Worm (Caenorhabditis elegans): ENCODE measurements around the gene thn-2.

thn-2 gene

DNA sequence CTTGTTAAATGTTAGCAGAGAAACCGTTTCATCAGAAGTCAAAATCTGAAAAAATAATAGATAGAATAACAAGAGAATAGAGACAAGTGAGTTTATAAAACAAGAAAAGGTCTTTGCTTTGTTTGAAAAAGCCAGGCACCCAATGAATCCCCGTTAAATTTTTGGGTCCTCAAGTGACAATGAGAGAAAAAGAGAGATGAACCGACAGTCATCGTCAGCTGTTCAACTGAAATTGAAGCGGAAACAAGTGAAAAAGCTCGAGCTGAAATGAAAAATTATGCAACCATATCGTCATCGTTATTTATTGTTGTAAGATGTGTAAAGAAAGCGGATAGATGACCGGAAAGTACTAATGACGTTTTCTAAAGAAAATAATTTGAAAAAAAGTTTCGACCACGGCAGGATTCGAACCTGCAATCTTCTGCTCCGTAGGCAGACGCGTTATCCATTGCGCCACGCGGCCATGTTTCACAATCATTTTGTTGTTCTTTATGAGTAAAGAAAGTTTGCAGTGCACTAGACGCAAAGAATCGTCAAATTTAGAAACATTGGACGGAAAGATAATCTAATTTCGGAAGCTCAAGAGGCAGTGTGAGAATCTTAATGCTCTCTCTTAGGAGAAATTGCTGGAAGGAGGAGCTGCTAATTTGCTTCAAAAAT is 34.7 kb downstream of the thn-2 start, which contains the start of gene F08G5.3 (continued):
- TF ChIP-seq aha-1 (tag; optimal IDR thresholded peaks at IDR 0.05) (no peak), alr-1 (tag; optimal IDR thresholded peaks at IDR 0.05; ENCODE audit: borderline replicate concordance) (no peak), pax-3 (tag; optimal IDR thresholded peaks at IDR 0.05) (no peak), swsn-7 (tag; optimal IDR thresholded peaks at IDR 0.05) (peak; percentile 34), dsc-1 (tag; optimal IDR thresholded peaks at IDR 0.05) (peak; percentile 56), sup-37 (GFP tag; optimal IDR thresholded peaks at IDR 0.05) (no peak), sptf-1 (tag; optimal IDR thresholded peaks at IDR 0.05) (no peak), mdl-1 (tag; optimal IDR thresholded peaks at IDR 0.05) (peak in 1 of 2 experiments; percentile 40), ceh-88 (GFP tag; IDR thresholded peaks at IDR 0.05) (no peak), egl-13 (tag; optimal IDR thresholded peaks at IDR 0.05) (no peak), nhr-20 (tag; optimal IDR thresholded peaks at IDR 0.05) (peak; percentile 50), ztf-4 (tag; optimal IDR thresholded peaks at IDR 0.05) (no peak), lir-3 (tag; optimal IDR thresholded peaks at IDR 0.05; ENCODE audit: poor library complexity) (peak; percentile 27), unc-62 (GFP tag; optimal IDR thresholded peaks at IDR 0.05) (no peak), unc-30 (tag; optimal IDR thresholded peaks at IDR 0.05) (no peak), ztf-11 (tag; optimal IDR thresholded peaks at IDR 0.05) (no peak), nhr-237 (tag; optimal IDR thresholded peaks at IDR 0.05) (no peak), fkh-8 (tag; optimal IDR thresholded peaks at IDR 0.05) (no peak), C34B4.2 (tag; optimal IDR thresholded peaks at IDR 0.05) (no peak), unc-98 (GFP tag; IDR thresholded peaks at IDR 0.05) (0 out of 2 replicates have a peak, but pooled peaks have one; percentile 7), snu-23 (GFP tag; optimal IDR thresholded peaks at IDR 0.05) (peak; percentile 62), aly-2 (tag; optimal IDR thresholded peaks at IDR 0.05) (no peak), vab-15 (tag; optimal IDR thresholded peaks at IDR 0.05) (no peak), lsy-2 (tag; optimal IDR thresholded peaks at IDR 0.05) (peak; percentile 30 to 62), lin-15B (tag; optimal IDR thresholded peaks at IDR 0.05) (no peak), isw-1 (GFP tag; IDR thresholded peaks at IDR 0.05) (no peak), zip-4 (GFP tag; optimal IDR thresholded peaks at IDR 0.05) (peak; percentile 18), ces-1 (GFP tag; optimal IDR thresholded peaks at IDR 0.05) (no peak), irx-1 (tag; optimal IDR thresholded peaks at IDR 0.05) (no peak), zag-1 (tag; optimal IDR thresholded peaks at IDR 0.05) (no peak), F16B12.6 (tag; optimal IDR thresholded peaks at IDR 0.05) (no peak), skn-1 (tag; optimal IDR thresholded peaks at IDR 0.05) (no peak), nhr-76 (tag; optimal IDR thresholded peaks at IDR 0.05) (no peak), grh-1 (GFP tag; IDR thresholded peaks at IDR 0.05) (no peak), Y116A8C.19 (tag; optimal IDR thresholded peaks at IDR 0.05; ENCODE audit: borderline replicate concordance) (no peak), ceh-63 (GFP tag; optimal IDR thresholded peaks at IDR 0.05) (no peak), ceh-82 (tag; optimal IDR thresholded peaks at IDR 0.05) (peak in 1 of 3 experiments; percentile 8), mep-1 (tag; optimal IDR thresholded peaks at IDR 0.05) (peak; percentile 21), nhr-11 (tag; optimal IDR thresholded peaks at IDR 0.05) (no peak), efl-3 (GFP tag; optimal IDR thresholded peaks at IDR 0.05) (no peak), tlp-1 (tag; optimal IDR thresholded peaks at IDR 0.05) (no peak), ceh-8 (GFP tag; optimal IDR thresholded peaks at IDR 0.05) (no peak), egl-27 (tag; optimal IDR thresholded peaks at IDR 0.05) (no peak), efl-1 (optimal IDR thresholded peaks at IDR 0.05) (peak in 1 of 2 experiments; percentile 43), efl-1 (GFP tag; optimal IDR thresholded peaks at IDR 0.05 in 1 of 2) (peak; percentile 17 to 92), dpl-1 (GFP tag; optimal IDR thresholded peaks at IDR 0.05) (peak in 2 of 3 experiments; percentile 16 to 27), pqm-1 (tag; optimal IDR thresholded peaks at IDR 0.05) (no peak), nhr-90 (tag; optimal IDR thresholded peaks at IDR 0.05; ENCODE audit: poor library complexity) (peak; percentile 57), nhr-19 (GFP tag; conservative IDR thresholded peaks at IDR 0.05) (peak; percentile 22; the same call in 1 of the 2 replicates), ets-5 (GFP tag; IDR thresholded peaks at IDR 0.05) (no peak), hlh-4 (tag; optimal IDR thresholded peaks at IDR 0.05) (no peak), nhr-12 (tag; optimal IDR thresholded peaks at IDR 0.05) (no peak)
